Fruit fly (Drosophila melanogaster) whole organism, embryonic: ENCODE data around the gene CG4452.

Source experiments
- Abd-B ChIP-seq: fragments of 200-800 bp; sonication (Bioruptor generic); optimal IDR thresholded peaks from 2 replicates; lab custom pipeline; 2018; ENCODE audit warnings: missing biosample characterization, mild to moderate bottlenecking, missing genetic modification characterization, moderate library complexity
- Adf1 ChIP-seq: fragments of 200-800 bp; sonication (Bioruptor generic); IDR thresholded peaks from 2 replicates; pipeline ENCODE4 v1.3.6; 2022; ENCODE audit warnings: missing biosample characterization, missing genetic modification characterization
- Aef1 ChIP-seq: fragments of 200-800 bp; sonication (Bioruptor generic); IDR thresholded peaks from 3 replicates; pipeline ENCODE4 v1.3.6; 2022; ENCODE audit warnings: missing biosample characterization, missing genetic modification characterization
- Bteb2 ChIP-seq: fragments of 200-800 bp; sonication (Bioruptor generic); optimal IDR thresholded peaks from 2 replicates; lab custom pipeline; 2016; ENCODE audit warnings: missing biosample characterization, missing genetic modification characterization
- CG10654 ChIP-seq: fragments of 200-800 bp; sonication (Bioruptor generic); optimal IDR thresholded peaks from 2 replicates; lab custom pipeline; 2016; ENCODE audit warnings: missing biosample characterization, missing genetic modification characterization
- CG12942 ChIP-seq: fragments of 200-800 bp; sonication (Bioruptor generic); optimal IDR thresholded peaks from 3 replicates; lab custom pipeline; 2016; ENCODE audit warnings: missing biosample characterization, missing genetic modification characterization
- CG18011 ChIP-seq: fragments of 200-800 bp; sonication (Bioruptor generic); optimal IDR thresholded peaks from 2 replicates; lab custom pipeline; 2017; ENCODE audit warnings: missing biosample characterization, missing genetic modification characterization, mild to moderate bottlenecking, moderate library complexity, missing genotype
- CG2678 ChIP-seq: fragments of 200-800 bp; sonication (Bioruptor generic); optimal IDR thresholded peaks from 3 replicates; lab custom pipeline; 2019; ENCODE audit warnings: missing biosample characterization, mild to moderate bottlenecking, missing genetic modification characterization, moderate library complexity
- CG2712 ChIP-seq: fragments of 200-800 bp; optimal IDR thresholded peaks from 3 replicates; lab custom pipeline; 2019; ENCODE audit warnings: missing biosample characterization, mild to moderate bottlenecking, missing genetic modification characterization, moderate library complexity
- CG30431 ChIP-seq: fragments of 200-800 bp; sonication (Bioruptor generic); optimal IDR thresholded peaks from 2 replicates; lab custom pipeline; 2017; ENCODE audit warnings: missing biosample characterization, missing genetic modification characterization
- CG34224 ChIP-seq: fragments of 200-800 bp; sonication (Bioruptor generic); IDR thresholded peaks from 3 replicates; pipeline ENCODE4 v1.3.6; 2022; ENCODE audit warnings: missing biosample characterization, missing genetic modification characterization; ENCODE audit not compliant: partially characterized antibody
- CG4424 ChIP-seq: fragments of 200-800 bp; sonication (Bioruptor generic); optimal IDR thresholded peaks from 3 replicates; lab custom pipeline; 2016; ENCODE audit warnings: missing biosample characterization, missing genetic modification characterization
- CG4617 ChIP-seq: fragments of 200-800 bp; sonication (Bioruptor generic); optimal IDR thresholded peaks from 3 replicates; lab custom pipeline; 2016; ENCODE audit warnings: missing biosample characterization, missing genetic modification characterization, borderline replicate concordance
- CG6765 ChIP-seq: fragments of 200-800 bp; sonication (Bioruptor generic); optimal IDR thresholded peaks from 3 replicates; lab custom pipeline; 2017; ENCODE audit warnings: missing biosample characterization, mild to moderate bottlenecking, missing genetic modification characterization
- CG7786 ChIP-seq: fragments of 200-800 bp; sonication (Bioruptor generic); optimal IDR thresholded peaks from 2 replicates; lab custom pipeline; 2016; ENCODE audit warnings: missing biosample characterization, missing genetic modification characterization
- CG8290 ChIP-seq, 3 experiments: fragments of 200-800 bp; sonication (Bioruptor generic); optimal IDR thresholded peaks; 2 replicates each; lab custom pipeline; 2016 to 2019; ENCODE audit warnings: missing biosample characterization in 3 of 3, missing genetic modification characterization in 3 of 3, mild to moderate bottlenecking in 2 of 3, moderate library complexity in 1 of 3
- CG9437 ChIP-seq: fragments of 200-800 bp; sonication (Bioruptor generic); optimal IDR thresholded peaks from 2 replicates; lab custom pipeline; 2018; ENCODE audit warnings: missing biosample characterization, mild to moderate bottlenecking, missing genetic modification characterization
- CG9727 ChIP-seq: fragments of 200-800 bp; sonication (Bioruptor generic); optimal IDR thresholded peaks from 3 replicates; lab custom pipeline; 2017; ENCODE audit warnings: missing biosample characterization, mild to moderate bottlenecking, missing genetic modification characterization
- CHES-1-like ChIP-seq: fragments of 200-800 bp; sonication (Bioruptor generic); optimal IDR thresholded peaks from 2 replicates; lab custom pipeline; 2016; ENCODE audit warnings: missing biosample characterization, missing genetic modification characterization
- CoRest ChIP-seq: fragments of 200-800 bp; sonication (Bioruptor generic); optimal IDR thresholded peaks from 3 replicates; lab custom pipeline; 2018; ENCODE audit warnings: missing biosample characterization, mild to moderate bottlenecking, missing genetic modification characterization, moderate library complexity
- E2f1 ChIP-seq: fragments of 200-800 bp; sonication (Bioruptor generic); IDR thresholded peaks from 2 replicates; pipeline ENCODE4 v1.3.6; 2022; ENCODE audit warnings: missing biosample characterization, missing genetic modification characterization
- E2f2 ChIP-seq: fragments of 200-800 bp; sonication (Bioruptor generic); IDR thresholded peaks from 2 replicates; pipeline ENCODE4 v1.3.6; 2022; ENCODE audit warnings: missing biosample characterization, missing genetic modification characterization
- Ets65A ChIP-seq: fragments of 200-800 bp; sonication (Bioruptor generic); peaks from one replicate; lab custom pipeline; 2016; ENCODE audit warnings: missing biosample characterization, missing genetic modification characterization
- HmgZ ChIP-seq: fragments of 200-800 bp; sonication (Bioruptor generic); optimal IDR thresholded peaks from 2 replicates; lab custom pipeline; 2018; ENCODE audit warnings: missing biosample characterization, mild to moderate bottlenecking, missing genetic modification characterization
- Hmr ChIP-seq: fragments of 200-800 bp; sonication (Bioruptor generic); optimal IDR thresholded peaks from 3 replicates; lab custom pipeline; 2017; ENCODE audit warnings: mild to moderate bottlenecking, missing biosample characterization, missing genetic modification reagents, missing genetic modification characterization
- Hr51 ChIP-seq, 2 experiments: fragments of 200-800 bp; sonication (Bioruptor generic); optimal IDR thresholded peaks; 2 replicates in 1 of 2; 3 replicates in 1 of 2; lab custom pipeline; 2016 to 2018; ENCODE audit warnings: missing biosample characterization in 2 of 2, missing genetic modification characterization in 2 of 2, mild to moderate bottlenecking in 1 of 2, moderate library complexity in 1 of 2
- Hsf ChIP-seq: fragments of 200-800 bp; sonication (Bioruptor generic); optimal IDR thresholded peaks from 3 replicates; lab custom pipeline; 2016; ENCODE audit warnings: missing biosample characterization, missing genetic modification characterization
- MTF-1 ChIP-seq: fragments of 200-800 bp; sonication (Bioruptor generic); optimal IDR thresholded peaks from 2 replicates; lab custom pipeline; 2018; ENCODE audit warnings: missing biosample characterization, mild to moderate bottlenecking, missing genetic modification characterization, borderline replicate concordance
- Opbp ChIP-seq: fragments of 200-800 bp; sonication (Bioruptor generic); IDR thresholded peaks from 3 replicates; pipeline ENCODE4 v1.3.6; 2022; ENCODE audit warnings: missing biosample characterization, missing genetic modification characterization; ENCODE audit not compliant: partially characterized antibody
- Side ChIP-seq: fragments of 200-800 bp; sonication (Bioruptor generic); optimal IDR thresholded peaks from 2 replicates; lab custom pipeline; 2016; ENCODE audit warnings: missing biosample characterization, missing genetic modification characterization
- Stat92E ChIP-seq, 3 experiments: fragments of >200 bp in 2 of 3; fragments of 200-800 bp in 1 of 3; sonication (Bioruptor generic) in 1 of 3; optimal IDR thresholded peaks; 2 replicates each; lab custom pipeline; 2017 to 2019; ENCODE audit warnings: missing biosample characterization in 3 of 3, missing genetic modification characterization in 3 of 3, mild to moderate bottlenecking in 1 of 3, moderate library complexity in 1 of 3
- amos ChIP-seq: fragments of 200-800 bp; sonication (Bioruptor generic); IDR thresholded peaks from 2 replicates; pipeline ENCODE4 v1.3.6; 2022; ENCODE audit warnings: missing biosample characterization, missing genetic modification characterization; ENCODE audit not compliant: partially characterized antibody
- crc ChIP-seq: fragments of 200-800 bp; sonication (Bioruptor generic); optimal IDR thresholded peaks from 2 replicates; lab custom pipeline; 2016; ENCODE audit warnings: missing biosample characterization, missing genetic modification characterization
- dm ChIP-seq: fragments of 200-800 bp; sonication (Bioruptor generic); optimal IDR thresholded peaks from 3 replicates; lab custom pipeline; 2016; ENCODE audit warnings: missing biosample characterization, missing genetic modification characterization
- dysf ChIP-seq: fragments of 200-800 bp; sonication (Bioruptor generic); IDR thresholded peaks from 3 replicates; pipeline ENCODE4 v1.3.6; 2022; ENCODE audit warnings: missing biosample characterization, missing genetic modification characterization
- gro ChIP-seq: fragments of 200-800 bp; sonication (Bioruptor generic); optimal IDR thresholded peaks from 2 replicates; lab custom pipeline; 2016; ENCODE audit warnings: missing biosample characterization, missing genetic modification characterization
- lbe ChIP-seq: fragments of 200-800 bp; sonication (Bioruptor generic); optimal IDR thresholded peaks from 2 replicates; lab custom pipeline; 2016; ENCODE audit warnings: missing biosample characterization, mild to moderate bottlenecking, missing genetic modification characterization
- lmd ChIP-seq: fragments of 200-800 bp; sonication (Bioruptor generic); IDR thresholded peaks from 2 replicates; pipeline ENCODE4 v1.3.6; 2022; ENCODE audit warnings: missing biosample characterization, missing genetic modification characterization
- pan ChIP-seq, 4 experiments: fragments of >200 bp in 3 of 4; fragments of 200-800 bp in 1 of 4; sonication (Bioruptor generic) in 1 of 4; optimal IDR thresholded peaks in 3 of 4; IDR thresholded peaks in 1 of 4; 2 replicates each; pipeline versions ENCODE4 v1.3.6 to Lab custom; 2017 to 2022; ENCODE audit warnings: missing biosample characterization in 2 of 4, missing genetic modification characterization in 2 of 4, mixed read lengths in 1 of 4
- rib ChIP-seq: fragments of 200-800 bp; sonication (Bioruptor generic); IDR thresholded peaks from 2 replicates; pipeline ENCODE4 v1.3.6; 2022; ENCODE audit warnings: missing biosample characterization, missing genetic modification characterization
- ro ChIP-seq: fragments of 200-800 bp; sonication (Bioruptor generic); IDR thresholded peaks from 2 replicates; pipeline ENCODE4 v1.3.6; 2022; ENCODE audit warnings: missing biosample characterization, missing genetic modification characterization
- row ChIP-seq: fragments of 200-800 bp; sonication (Bioruptor generic); IDR thresholded peaks from 3 replicates; pipeline ENCODE4 v1.3.6; 2022; ENCODE audit warnings: missing biosample characterization, missing genetic modification characterization
- sens-2 ChIP-seq: fragments of 200-800 bp; sonication (Bioruptor generic); IDR thresholded peaks from 2 replicates; pipeline ENCODE4 v1.3.6; 2022; ENCODE audit warnings: missing biosample characterization, missing genetic modification characterization
- slbo ChIP-seq: fragments of 200-800 bp; sonication (Bioruptor generic); IDR thresholded peaks from 2 replicates; pipeline ENCODE4 v1.3.6; 2022; ENCODE audit warnings: missing biosample characterization, missing genetic modification characterization
- vvl ChIP-seq: fragments of 200-800 bp; sonication (Bioruptor generic); IDR thresholded peaks from 2 replicates; pipeline ENCODE4 v1.3.6; 2022; ENCODE audit warnings: missing biosample characterization, missing genetic modification characterization
- wdn ChIP-seq: fragments of 200-800 bp; sonication (Bioruptor generic); IDR thresholded peaks from 2 replicates; pipeline ENCODE4 v1.3.6; 2022; ENCODE audit warnings: missing biosample characterization, missing genetic modification characterization

The CG4452 gene

DNA sequence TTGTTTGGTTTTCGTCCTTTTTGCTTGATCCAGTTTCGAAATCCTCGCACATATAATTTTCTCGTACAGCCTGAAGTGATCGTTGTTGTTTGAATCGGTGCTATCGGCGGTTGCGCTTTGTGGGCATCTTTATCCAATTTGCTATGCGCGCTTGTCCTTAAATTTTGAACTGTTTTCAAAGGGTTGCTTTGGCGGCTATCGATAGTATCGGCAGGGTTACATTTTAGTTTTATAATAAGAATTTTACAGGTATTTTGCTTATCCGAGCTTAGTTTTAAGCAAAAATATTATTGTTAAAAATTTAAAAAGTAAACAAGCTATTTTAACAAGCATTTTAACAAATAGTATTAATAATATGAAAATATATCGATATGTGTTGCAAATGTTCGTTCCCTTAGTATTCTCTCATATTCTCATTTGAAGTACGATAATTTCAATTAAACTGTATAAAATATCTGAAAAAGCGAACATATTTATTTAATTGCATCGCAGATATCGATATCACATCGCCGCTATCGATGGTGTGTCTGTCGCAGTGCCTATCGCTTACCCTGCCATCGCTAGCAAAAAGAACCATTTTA lies at the start of gene CG4452, which contains the start of gene Klp67A (continued):
- TF ChIP-seq CG2712 (tag; lab: Kevin White, UChicago) (peak; percentile 74), CG9727 (GFP tag; lab: Kevin White, UChicago) (peak; percentile 67), Opbp (peak; percentile 85)
- TF ChIP-seq, all 482 proteins: peak for 180

DNA sequence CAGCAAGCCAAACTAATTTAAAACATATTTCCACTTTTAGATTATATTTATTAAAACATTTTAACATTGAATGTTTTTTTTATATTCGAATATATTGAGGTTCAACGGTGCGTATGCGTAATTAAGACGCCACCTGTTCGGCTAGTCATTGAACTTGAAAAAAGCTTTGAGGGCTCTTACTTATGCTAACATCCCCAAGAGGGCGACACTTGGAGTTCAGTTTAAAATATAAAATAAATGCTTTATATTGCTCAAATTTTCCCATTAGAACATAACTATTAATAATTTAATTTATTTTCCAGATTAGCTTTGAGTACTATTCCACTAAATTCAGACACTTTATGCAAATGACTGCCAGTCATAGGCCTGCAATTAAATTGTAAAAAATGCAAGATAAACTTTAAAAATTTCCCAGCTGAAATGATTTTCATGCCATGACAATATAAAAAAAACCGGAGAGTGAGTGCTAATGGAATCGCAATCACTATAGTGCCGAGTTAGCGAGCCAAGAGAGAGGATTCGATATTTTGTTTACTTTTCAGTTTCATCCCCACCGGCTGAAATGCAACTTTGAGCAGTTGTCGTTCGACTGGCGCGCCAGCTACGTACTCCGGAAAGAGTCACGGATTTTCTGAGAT lies 33.3 kb upstream of the CG4452 start, which contains the start of gene PGRP-LA:
TSS of gene PGRP-LA (plus strand) at position 588 of the 638 bp plus-strand sequence.
- peak in 1 of 2 experiments; percentile 52 for TF ChIP-seq Hr51 (GFP tag; optimal IDR thresholded peaks at IDR 0.05; lab: Kevin White, UChicago)
- no peak for TF ChIP-seq amos (GFP tag; lab: Robert Waterston, UW)
- TF ChIP-seq CG9437 (GFP tag; lab: Kevin White, UChicago): peak; percentile 30
- no peak for TF ChIP-seq gro
- TF ChIP-seq pan (optimal IDR thresholded peaks at IDR 0.05; lab: Kevin White, UChicago): no peak
- TF ChIP-seq pan (GFP tag; optimal IDR thresholded peaks at IDR 0.05 in 1 of 2, IDR thresholded peaks at IDR 0.05 in 1 of 2): peak in 1 of 2 experiments; percentile 52
- TF ChIP-seq wdn (GFP tag; lab: Robert Waterston, UW): no peak
- TF ChIP-seq dysf (GFP tag; lab: Robert Waterston, UW): peak; percentile 68; the same call in 2 of the 3 replicates
- no peak for TF ChIP-seq E2f1
- peak; percentile 47; the same call in 1 of the 2 replicates for TF ChIP-seq lmd (GFP tag; lab: Robert Waterston, UW)
- TF ChIP-seq vvl: peak; percentile 35; the same call in 1 of the 2 replicates
- TF ChIP-seq crc: no peak
- no peak for TF ChIP-seq Abd-B
- TF ChIP-seq CG30431: no peak
- no peak for TF ChIP-seq CG7786 (GFP tag; lab: Kevin White, UChicago)
- peak; percentile 54 for TF ChIP-seq E2f2 (GFP tag; lab: Robert Waterston, UW)
- no peak for TF ChIP-seq Stat92E (GFP tag; optimal IDR thresholded peaks at IDR 0.05; lab: Kevin White, UChicago)
- TF ChIP-seq slbo (GFP tag; lab: Robert Waterston, UW): peak; percentile 57
- peak; percentile 37; the same call in 1 of the 3 replicates for TF ChIP-seq Aef1 (GFP tag; lab: Robert Waterston, UW)
- TF ChIP-seq MTF-1 (GFP tag; lab: Kevin White, UChicago): peak; percentile 19
- no peak for TF ChIP-seq CoRest (tag; lab: Kevin White, UChicago)
- peak; percentile 27 for TF ChIP-seq Hmr (GFP tag; lab: Kevin White, UChicago)
- TF ChIP-seq sens-2 (GFP tag; lab: Robert Waterston, UW): no peak
- no peak for TF ChIP-seq CG8290 (GFP tag; optimal IDR thresholded peaks at IDR 0.05; lab: Kevin White, UChicago)
- TF ChIP-seq CG8290 (tag; optimal IDR thresholded peaks at IDR 0.05; lab: Kevin White, UChicago): peak in 1 of 2 experiments; percentile 40
- no peak for TF ChIP-seq HmgZ (tag; lab: Kevin White, UChicago)
- TF ChIP-seq ro (GFP tag; lab: Robert Waterston, UW): no peak
- TF ChIP-seq rib (GFP tag; lab: Robert Waterston, UW): no peak
- TF ChIP-seq lbe: no peak
- TF ChIP-seq Side (GFP tag; lab: Kevin White, UChicago): no peak
- TF ChIP-seq CG10654 (GFP tag; lab: Kevin White, UChicago): no peak
- no peak for TF ChIP-seq Adf1 (GFP tag; lab: Robert Waterston, UW)
- TF ChIP-seq Bteb2 (GFP tag; lab: Kevin White, UChicago): no peak
- peak; percentile 23 for TF ChIP-seq CG4424 (GFP tag; lab: Kevin White, UChicago)
- TF ChIP-seq CG4617 (GFP tag; lab: Kevin White, UChicago): no peak
- no peak for TF ChIP-seq CG18011
- peak; percentile 21 for TF ChIP-seq CG6765 (GFP tag; lab: Kevin White, UChicago)
- TF ChIP-seq dm: no peak
- no peak for TF ChIP-seq CG34224 (GFP tag; lab: Robert Waterston, UW)
- no peak for TF ChIP-seq CG2678
- TF ChIP-seq CG12942 (GFP tag; lab: Kevin White, UChicago): no peak
- peak; percentile 30 for TF ChIP-seq Hsf (GFP tag; lab: Kevin White, UChicago)
- TF ChIP-seq row (GFP tag; lab: Robert Waterston, UW): 0 out of 3 replicates have a peak, but pooled peaks have one; percentile 9
- no peak for TF ChIP-seq Ets65A
- TF ChIP-seq CHES-1-like (GFP tag; lab: Kevin White, UChicago): no peak
